Fruit fly (Drosophila melanogaster): Measurements from ENCODE around the gene PolG2.

The PolG2 gene

dm6 chr2L:13843692-13844284, 10.9 kb upstream of the PolG2 start, which contains the start of gene CG33306:
CG33306 (minus strand) TSS chr2L:13843742.
- TF ChIP-seq ey (GFP tag; optimal IDR thresholded peaks at IDR 0.05) (no peak), Jra (GFP tag; optimal IDR thresholded peaks at IDR 0.05) (no peak), lola (GFP tag; optimal IDR thresholded peaks at IDR 0.05) (no peak), N (GFP tag; optimal IDR thresholded peaks at IDR 0.05) (no peak), Rel (GFP tag; optimal IDR thresholded peaks at IDR 0.05) (no peak), Rel (tag; optimal IDR thresholded peaks at IDR 0.05) (peak; percentile 20), brk (GFP tag; optimal IDR thresholded peaks at IDR 0.05) (peak; percentile 50), CrebA (GFP tag; optimal IDR thresholded peaks at IDR 0.05; ENCODE audit: borderline replicate concordance) (no peak), pan (optimal IDR thresholded peaks at IDR 0.05) (no peak), Mio (GFP tag; optimal IDR thresholded peaks at IDR 0.05) (no peak), Hr83 (GFP tag; optimal IDR thresholded peaks at IDR 0.05; ENCODE audit: poor library complexity, severe bottlenecking) (no peak), sv (GFP tag; optimal IDR thresholded peaks at IDR 0.05) (no peak), woc (GFP tag; optimal IDR thresholded peaks at IDR 0.05) (no peak), br (GFP tag; optimal IDR thresholded peaks at IDR 0.05) (no peak), h (GFP tag; optimal IDR thresholded peaks at IDR 0.05) (peak; percentile 53), tai (GFP tag; optimal IDR thresholded peaks at IDR 0.05) (no peak), Dfd (GFP tag; optimal IDR thresholded peaks at IDR 0.05) (no peak), CG32264 (GFP tag; optimal IDR thresholded peaks at IDR 0.05) (no peak), dsf (GFP tag; optimal IDR thresholded peaks at IDR 0.05; ENCODE audit: borderline replicate concordance) (no peak), Vsx2 (GFP tag; optimal IDR thresholded peaks at IDR 0.05; ENCODE audit: partially characterized antibody) (no peak), OdsH (GFP tag; optimal IDR thresholded peaks at IDR 0.05) (peak; percentile 50), usp (GFP tag; optimal IDR thresholded peaks at IDR 0.05) (no peak), Sp1 (GFP tag; optimal IDR thresholded peaks at IDR 0.05) (peak; percentile 62), foxo (GFP tag; optimal IDR thresholded peaks at IDR 0.05) (peak in 1 of 2 experiments; percentile 61), Hr78 (GFP tag; optimal IDR thresholded peaks at IDR 0.05) (no peak), dmrt93B (GFP tag; optimal IDR thresholded peaks at IDR 0.05) (no peak), HLH106 (tag; optimal IDR thresholded peaks at IDR 0.05) (peak; percentile 57), Myc (optimal IDR thresholded peaks at IDR 0.05) (no peak), Abd-B (GFP tag; optimal IDR thresholded peaks at IDR 0.05) (no peak), dl (GFP tag; optimal IDR thresholded peaks at IDR 0.05; ENCODE audit: insufficient read depth in 1 of 2, partially characterized antibody in 2 of 2) (no peak), sage (GFP tag; optimal IDR thresholded peaks at IDR 0.05) (no peak), Dif (GFP tag; optimal IDR thresholded peaks at IDR 0.05; ENCODE audit: partially characterized antibody) (no peak), psq (GFP tag; optimal IDR thresholded peaks at IDR 0.05) (peak; percentile 18), fru (GFP tag; optimal IDR thresholded peaks at IDR 0.05) (peak; percentile 26), rgr (GFP tag; optimal IDR thresholded peaks at IDR 0.05) (peak; percentile 39)

dm6 chr2L:13842572-13842971, 9.7 kb upstream of the PolG2 start:
- TF ChIP-seq lola (GFP tag; optimal IDR thresholded peaks at IDR 0.05) (no peak), Hr78 (GFP tag; optimal IDR thresholded peaks at IDR 0.05) (no peak), h (GFP tag; optimal IDR thresholded peaks at IDR 0.05) (no peak), OdsH (GFP tag; optimal IDR thresholded peaks at IDR 0.05) (no peak), Sp1 (GFP tag; optimal IDR thresholded peaks at IDR 0.05) (no peak), Abd-B (GFP tag; optimal IDR thresholded peaks at IDR 0.05) (no peak), HLH106 (tag; optimal IDR thresholded peaks at IDR 0.05) (no peak), Mio (GFP tag; optimal IDR thresholded peaks at IDR 0.05) (no peak), CrebA (GFP tag; optimal IDR thresholded peaks at IDR 0.05; ENCODE audit: borderline replicate concordance) (no peak), Hr83 (GFP tag; optimal IDR thresholded peaks at IDR 0.05; ENCODE audit: poor library complexity, severe bottlenecking) (no peak), dmrt93B (GFP tag; optimal IDR thresholded peaks at IDR 0.05) (no peak), Dif (GFP tag; optimal IDR thresholded peaks at IDR 0.05; ENCODE audit: partially characterized antibody) (no peak), sv (GFP tag; optimal IDR thresholded peaks at IDR 0.05) (no peak), jim (GFP tag; optimal IDR thresholded peaks at IDR 0.05) (no peak)

- TF ChIP-seq woc (GFP tag; optimal IDR thresholded peaks at IDR 0.05), result no peak
- peak; percentile 31 for TF ChIP-seq tai (GFP tag; optimal IDR thresholded peaks at IDR 0.05)
- TF ChIP-seq Myc (optimal IDR thresholded peaks at IDR 0.05), result peak; percentile 91
- TF ChIP-seq Dif (GFP tag; optimal IDR thresholded peaks at IDR 0.05; ENCODE audit: partially characterized antibody), result no peak
These were observed 9.2 kb upstream of the PolG2 start for dm6 chr2L:13842078-13842477.

Measured in whole organism, wandering third instar larva.